Worm (Caenorhabditis elegans) whole organism, L3 larva: ENCODE results near the gene nhr-46.

Experiments used
- aly-2 ChIP-seq: fragments of 150-350 bp; optimal IDR thresholded peaks from 2 replicates; lab custom pipeline; 2014; ENCODE audit warnings: missing biosample characterization, missing genetic modification characterization
- ama-1 ChIP-seq: fragments of 150-350 bp; optimal IDR thresholded peaks from 2 replicates; lab custom pipeline; 2018
- ceh-28 ChIP-seq: fragments of 150-350 bp; optimal IDR thresholded peaks from 2 replicates; lab custom pipeline; 2014; ENCODE audit warnings: missing biosample characterization, missing genetic modification reagents, missing genetic modification characterization
- daf-12 ChIP-seq: fragments of 150-350 bp; optimal IDR thresholded peaks from 2 replicates; lab custom pipeline; 2014; ENCODE audit warnings: missing biosample characterization, missing genetic modification reagents, missing genetic modification characterization
- egl-27 ChIP-seq: sonication (generic microtip); optimal IDR thresholded peaks from 4 replicates; lab custom pipeline; 2017; ENCODE audit warnings: missing biosample characterization, missing genetic modification reagents, missing genetic modification characterization
- elt-2 ChIP-seq: sonication (generic microtip); optimal IDR thresholded peaks from 2 replicates; lab custom pipeline; 2016; ENCODE audit warnings: missing genetic modification reagents, mild to moderate bottlenecking, missing genetic modification characterization, missing compliant biosample characterization
- elt-3 ChIP-seq, 3 experiments: fragments of 150-350 bp in 1 of 3; sonication (generic microtip) in 2 of 3; optimal IDR thresholded peaks; 2 replicates in 2 of 3; 4 replicates in 1 of 3; lab custom pipeline; 2014 to 2017; ENCODE audit warnings: missing biosample characterization in 3 of 3, missing genetic modification characterization in 3 of 3
- eor-1 ChIP-seq, 2 experiments: fragments of 150-350 bp; optimal IDR thresholded peaks; 2 replicates each; lab custom pipeline; 2014 to 2018; ENCODE audit warnings: missing biosample characterization in 2 of 2, missing genetic modification characterization in 2 of 2
- fkh-10 ChIP-seq: sonication (generic microtip); optimal IDR thresholded peaks from 2 replicates; lab custom pipeline; 2017; ENCODE audit warnings: missing biosample characterization, missing genetic modification reagents, missing genetic modification characterization
- fos-1 ChIP-seq: fragments of 150-350 bp; optimal IDR thresholded peaks from 2 replicates; lab custom pipeline; 2014; ENCODE audit warnings: missing biosample characterization, missing genetic modification characterization
- hmg-11 ChIP-seq: sonication (generic microtip); optimal IDR thresholded peaks from 2 replicates; lab custom pipeline; 2016; ENCODE audit warnings: missing genetic modification characterization, missing compliant biosample characterization
- jun-1 ChIP-seq: fragments of 150-350 bp; optimal IDR thresholded peaks from 2 replicates; lab custom pipeline; 2014; ENCODE audit warnings: missing biosample characterization, missing genetic modification reagents, missing genetic modification characterization
- lin-15B ChIP-seq: fragments of 150-350 bp; optimal IDR thresholded peaks from 2 replicates; lab custom pipeline; 2014; ENCODE audit warnings: missing biosample characterization, missing genetic modification characterization
- lin-39 ChIP-seq: fragments of 150-350 bp; optimal IDR thresholded peaks from 2 replicates; lab custom pipeline; 2018; ENCODE audit warnings: missing biosample characterization, missing genetic modification reagents, missing genetic modification characterization
- lsy-12 ChIP-seq: sonication (generic microtip); optimal IDR thresholded peaks from 2 replicates; lab custom pipeline; 2016; ENCODE audit warnings: mild to moderate bottlenecking, missing genetic modification characterization, missing compliant biosample characterization
- mdl-1 ChIP-seq: fragments of 150-350 bp; optimal IDR thresholded peaks from 2 replicates; lab custom pipeline; 2014; ENCODE audit warnings: missing biosample characterization, missing genetic modification characterization
- mml-1 ChIP-seq: fragments of 150-350 bp; sonication (generic microtip); optimal IDR thresholded peaks from 3 replicates; lab custom pipeline; 2014; ENCODE audit warnings: missing biosample characterization, missing genetic modification characterization
- nfya-1 ChIP-seq: sonication (generic microtip); optimal IDR thresholded peaks from 2 replicates; lab custom pipeline; 2017; ENCODE audit warnings: missing genetic modification characterization, mild to moderate bottlenecking, missing compliant biosample characterization, antibody characterized with exemption, moderate library complexity; ENCODE audit not compliant: insufficient read depth
- nhr-11 ChIP-seq: fragments of 150-350 bp; optimal IDR thresholded peaks from 2 replicates; lab custom pipeline; 2014; ENCODE audit warnings: missing biosample characterization, missing genetic modification characterization
- nhr-12 ChIP-seq: fragments of 150-350 bp; optimal IDR thresholded peaks from 2 replicates; lab custom pipeline; 2014; ENCODE audit warnings: missing biosample characterization, missing genetic modification characterization
- nhr-23 ChIP-seq: fragments of 150-350 bp; optimal IDR thresholded peaks from 2 replicates; lab custom pipeline; 2014; ENCODE audit warnings: missing biosample characterization, missing genetic modification reagents, missing genetic modification characterization
- nhr-237 ChIP-seq: fragments of 150-350 bp; optimal IDR thresholded peaks from 2 replicates; lab custom pipeline; 2014; ENCODE audit warnings: missing biosample characterization, missing genetic modification characterization
- nhr-25 ChIP-seq: sonication (generic microtip); optimal IDR thresholded peaks from 2 replicates; lab custom pipeline; 2017; ENCODE audit warnings: missing biosample characterization, missing genetic modification characterization
- nhr-28 ChIP-seq: fragments of 150-350 bp; optimal IDR thresholded peaks from 2 replicates; lab custom pipeline; 2014; ENCODE audit warnings: missing biosample characterization, missing genetic modification characterization
- nhr-43 ChIP-seq: sonication (generic microtip); optimal IDR thresholded peaks from 2 replicates; lab custom pipeline; 2016; ENCODE audit warnings: mild to moderate bottlenecking, missing genetic modification characterization, missing compliant biosample characterization; ENCODE audit not compliant: poor library complexity, severe bottlenecking
- pha-4 ChIP-seq: fragments of 150-350 bp; optimal IDR thresholded peaks from 2 replicates; lab custom pipeline; 2014; ENCODE audit warnings: missing biosample characterization, missing genetic modification reagents, missing genetic modification characterization
- pqm-1 ChIP-seq: fragments of 150-350 bp; optimal IDR thresholded peaks from 2 replicates; lab custom pipeline; 2017; ENCODE audit warnings: missing biosample characterization, missing genetic modification characterization, inconsistent platforms
- sea-2 ChIP-seq: fragments of 150-350 bp; sonication (generic microtip); optimal IDR thresholded peaks from 4 replicates; lab custom pipeline; 2014; ENCODE audit warnings: missing biosample characterization, missing genetic modification reagents, missing genetic modification characterization
- skn-1 ChIP-seq: fragments of 150-350 bp; optimal IDR thresholded peaks from 2 replicates; lab custom pipeline; 2014; ENCODE audit warnings: missing biosample characterization, missing genetic modification characterization
- snpc-4 ChIP-seq: fragments of 150-350 bp; optimal IDR thresholded peaks from 2 replicates; lab custom pipeline; 2014; ENCODE audit warnings: missing biosample characterization, missing genetic modification characterization
- tbx-2 ChIP-seq: sonication (generic microtip); optimal IDR thresholded peaks from 2 replicates; lab custom pipeline; 2016; ENCODE audit warnings: mild to moderate bottlenecking, missing genetic modification characterization, missing compliant biosample characterization
- unc-39 ChIP-seq: sonication (generic microtip); optimal IDR thresholded peaks from 4 replicates; lab custom pipeline; 2017; ENCODE audit warnings: missing biosample characterization, missing genetic modification characterization
- unc-62 ChIP-seq: fragments of 150-350 bp; sonication (generic microtip); optimal IDR thresholded peaks from 4 replicates; lab custom pipeline; 2014; ENCODE audit warnings: missing biosample characterization, missing genetic modification reagents, missing genetic modification characterization
- zag-1 ChIP-seq: fragments of 150-350 bp; optimal IDR thresholded peaks from 2 replicates; lab custom pipeline; 2014; ENCODE audit warnings: missing biosample characterization, missing genetic modification characterization
- ztf-11 ChIP-seq: fragments of 150-350 bp; optimal IDR thresholded peaks from 2 replicates; lab custom pipeline; 2014; ENCODE audit warnings: missing biosample characterization, missing genetic modification characterization

nhr-46 gene

DNA sequence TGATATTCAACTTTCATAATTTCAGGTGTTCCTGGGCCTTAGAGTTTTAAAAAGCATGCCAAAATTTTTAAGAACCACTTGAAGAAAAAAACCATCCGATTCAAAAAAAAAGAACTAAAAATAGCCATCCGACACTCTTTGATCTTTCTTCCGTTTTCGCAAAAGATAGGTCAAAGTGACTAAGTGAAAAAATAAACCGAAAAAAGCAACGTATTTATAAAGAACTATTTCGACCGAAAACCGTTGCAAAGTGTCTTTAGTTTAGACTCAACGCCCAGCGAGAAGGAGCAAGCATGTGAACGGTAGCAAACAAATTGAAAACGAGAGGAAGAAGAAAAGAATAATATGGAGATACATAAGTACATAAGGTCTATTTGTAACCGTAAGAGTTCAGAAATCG is 26.0 kb upstream of the nhr-46 start:
- TF ChIP-seq elt-2 (tag; lab: Kevin White, UChicago), result no peak
- TF ChIP-seq nhr-237 (tag; lab: Kevin White, UChicago), result no peak
- TF ChIP-seq sea-2, result no peak
- TF ChIP-seq ztf-11 (tag; lab: Kevin White, UChicago), result no peak
- no peak for TF ChIP-seq unc-62
- no peak for TF ChIP-seq eor-1 (tag; optimal IDR thresholded peaks at IDR 0.05; lab: Kevin White, UChicago)
- no peak for TF ChIP-seq jun-1 (tag; lab: Kevin White, UChicago)
- TF ChIP-seq nhr-12 (tag; lab: Kevin White, UChicago), result no peak
- no peak for TF ChIP-seq lsy-12 (tag; lab: Kevin White, UChicago)
- TF ChIP-seq skn-1 (tag; lab: Kevin White, UChicago), result no peak
- no peak for TF ChIP-seq ceh-28 (tag; lab: Kevin White, UChicago)
- no peak for TF ChIP-seq nhr-28 (tag; lab: Kevin White, UChicago)
- no peak for TF ChIP-seq fkh-10 (GFP tag; lab: Kevin White, UChicago)
- TF ChIP-seq nhr-11, result no peak
- no peak for TF ChIP-seq nhr-43
- TF ChIP-seq lin-39, result no peak

DNA sequence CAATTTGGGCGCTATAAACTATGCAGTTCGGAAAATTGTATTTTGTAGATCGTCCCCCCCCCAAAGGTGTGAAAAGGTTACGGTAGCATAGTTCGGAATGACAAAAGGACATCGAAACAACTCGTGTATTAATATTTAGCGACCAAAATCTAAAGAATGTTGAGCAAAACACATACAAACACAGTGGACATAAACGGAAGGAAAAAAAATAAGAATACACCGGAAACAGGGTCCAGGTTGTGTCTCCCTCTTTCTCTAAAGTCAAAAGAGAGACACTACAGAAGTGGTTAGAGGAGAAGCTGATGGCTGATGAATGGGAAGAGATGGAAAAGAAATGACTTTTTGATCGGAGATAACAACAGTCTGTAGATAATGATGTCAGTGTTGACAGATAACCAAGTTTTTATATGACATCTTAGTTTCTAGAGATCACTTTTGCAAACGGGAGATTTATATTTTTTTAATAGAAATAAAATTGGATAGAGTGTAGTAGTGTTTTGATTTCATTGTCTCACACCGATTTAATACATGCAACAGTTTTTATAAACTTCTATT is 22.6 kb upstream of the nhr-46 start:
- no peak for TF ChIP-seq tbx-2 (tag; lab: Kevin White, UChicago)
- no peak for TF ChIP-seq mml-1 (tag; lab: Kevin White, UChicago)
- no peak for TF ChIP-seq daf-12 (tag; lab: Kevin White, UChicago)
- TF ChIP-seq hmg-11, result no peak
- TF ChIP-seq unc-62, result no peak
- no peak for TF ChIP-seq aly-2
- no peak for TF ChIP-seq lin-15B (tag; lab: Kevin White, UChicago)
- TF ChIP-seq nfya-1, result no peak
- TF ChIP-seq nhr-25 (tag; lab: Kevin White, UChicago), result no peak
- TF ChIP-seq mdl-1 (tag; lab: Kevin White, UChicago), result no peak
- no peak for TF ChIP-seq eor-1 (tag; optimal IDR thresholded peaks at IDR 0.05; lab: Kevin White, UChicago)
- peak; percentile 58 for TF ChIP-seq nhr-23 (tag; lab: Kevin White, UChicago)
- no peak for TF ChIP-seq snpc-4 (tag; lab: Kevin White, UChicago)
- no peak for TF ChIP-seq nhr-11
- TF ChIP-seq zag-1 (tag; lab: Kevin White, UChicago), result no peak
- TF ChIP-seq pqm-1 (tag; lab: Kevin White, UChicago), result peak; percentile 80
- peak; percentile 61 for TF ChIP-seq nhr-43

DNA sequence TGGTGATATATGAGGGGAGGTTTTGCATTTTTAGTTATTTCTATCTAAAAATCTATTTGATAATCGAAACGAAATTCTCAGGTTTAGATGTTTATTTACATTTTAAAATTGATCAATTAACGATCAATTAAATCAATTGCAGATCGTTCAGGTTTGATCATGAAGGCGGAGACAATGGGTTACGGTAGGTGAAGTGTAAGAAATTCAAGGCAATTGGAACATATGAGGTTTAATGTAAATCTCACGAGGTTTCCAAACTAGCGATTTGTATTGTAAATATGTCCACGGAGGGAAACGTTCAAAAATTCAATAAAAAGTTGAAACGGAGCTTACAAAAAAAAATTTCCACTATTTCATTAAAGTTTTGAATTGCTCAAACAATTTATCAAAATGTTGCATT is 21.9 kb upstream of the nhr-46 start:
- TF ChIP-seq nfya-1 (peak; percentile 8), fos-1 (no peak), unc-62 (no peak)
- TF ChIP-seq, all 47 proteins: peak for 1

DNA sequence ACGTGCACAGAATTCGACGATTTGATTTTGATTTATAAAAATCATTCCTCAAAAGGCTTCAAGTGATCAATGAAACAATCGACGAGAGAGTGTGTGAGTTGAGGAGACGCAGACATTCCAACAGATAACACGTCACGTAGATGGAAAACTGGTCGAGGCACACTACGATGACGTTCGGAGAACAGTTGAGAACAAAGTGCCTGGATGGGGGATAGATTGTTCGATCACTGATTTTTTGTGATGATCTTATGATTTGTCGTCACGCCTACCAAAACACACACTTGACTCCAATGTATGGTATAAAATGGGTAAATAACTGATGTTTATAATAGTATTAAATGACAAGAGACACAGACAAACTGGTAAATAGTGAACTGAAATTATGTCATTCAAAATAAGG is 20.7 kb upstream of the nhr-46 start:
- TF ChIP-seq lin-15B (tag; lab: Kevin White, UChicago) (no peak), unc-39 (tag; lab: Kevin White, UChicago) (no peak), tbx-2 (tag; lab: Kevin White, UChicago) (peak; percentile 33), nhr-237 (tag; lab: Kevin White, UChicago) (no peak), ama-1 (lab: Kevin White, UChicago) (no peak), skn-1 (tag; lab: Kevin White, UChicago) (no peak), nfya-1 (peak; percentile 21), nhr-43 (peak; percentile 86), ceh-28 (tag; lab: Kevin White, UChicago) (peak; percentile 21), jun-1 (tag; lab: Kevin White, UChicago) (peak; percentile 12), egl-27 (tag; lab: Kevin White, UChicago) (peak; percentile 38), pha-4 (peak; percentile 73), pqm-1 (tag; lab: Kevin White, UChicago) (peak; percentile 79), elt-3 (tag; optimal IDR thresholded peaks at IDR 0.05; lab: Kevin White, UChicago) (peak in 1 of 3 experiments; percentile 64), lsy-12 (tag; lab: Kevin White, UChicago) (peak; percentile 30), nhr-23 (tag; lab: Kevin White, UChicago) (peak; percentile 62), mml-1 (tag; lab: Kevin White, UChicago) (no peak), nhr-25 (tag; lab: Kevin White, UChicago) (peak; percentile 81), fos-1 (no peak), sea-2 (no peak), elt-2 (tag; lab: Kevin White, UChicago) (peak; percentile 0)
